Worm (Caenorhabditis elegans): Measurements from ENCODE around the gene unc-132.
A peak's percentile ranks its signal among the peaks of the same experiment; 100 is the strongest.

The unc-132 gene

ce11 chrV:3703888-3704287 is 17.0 kb downstream of the unc-132 start (continued):
- TF ChIP-seq aha-1 (tag) (no peak), php-3 (GFP tag; IDR thresholded peaks at IDR 0.05) (no peak), dmd-8 (GFP tag; IDR thresholded peaks at IDR 0.05) (0 out of 2 replicates have a peak, but pooled peaks have one; percentile 55), ceh-20 (GFP tag; IDR thresholded peaks at IDR 0.05) (no peak), mes-2 (tag; optimal IDR thresholded peaks at IDR 0.05; ENCODE audit: poor library complexity, severe bottlenecking) (peak; percentile 59), nhr-28 (tag; optimal IDR thresholded peaks at IDR 0.05) (peak; percentile 34), unc-39 (tag; optimal IDR thresholded peaks at IDR 0.05) (no peak), mdl-1 (tag; optimal IDR thresholded peaks at IDR 0.05) (peak; percentile 18 to 20), jun-1 (tag; optimal IDR thresholded peaks at IDR 0.05) (peak; percentile 14), duxl-1 (tag; optimal IDR thresholded peaks at IDR 0.05; ENCODE audit: poor library complexity) (peak; percentile 41), spr-1 (tag; optimal IDR thresholded peaks at IDR 0.05) (peak; percentile 37), spr-3 (GFP tag; optimal IDR thresholded peaks at IDR 0.05) (no peak), mep-1 (tag; optimal IDR thresholded peaks at IDR 0.05) (peak; percentile 70), hlh-30 (tag; optimal IDR thresholded peaks at IDR 0.05; ENCODE audit: insufficient read depth) (peak; percentile 76), unc-62 (GFP tag; optimal IDR thresholded peaks at IDR 0.05 in 1 of 2) (peak in 1 of 2 experiments; percentile 47), unc-62 (tag; optimal IDR thresholded peaks at IDR 0.05) (no peak), saeg-2 (GFP tag; IDR thresholded peaks at IDR 0.05) (no peak), F26F4.8 (GFP tag; conservative IDR thresholded peaks at IDR 0.05) (no peak), gei-8 (GFP tag; optimal IDR thresholded peaks at IDR 0.05) (no peak), egl-43 (GFP tag; IDR thresholded peaks at IDR 0.05) (peak; percentile 44; the same call in 1 of the 2 replicates), dpl-1 (GFP tag; optimal IDR thresholded peaks at IDR 0.05) (peak; percentile 48), dmd-6 (GFP tag; IDR thresholded peaks at IDR 0.05) (peak; percentile 62), R02D3.7 (tag; optimal IDR thresholded peaks at IDR 0.05) (no peak), lin-1 (GFP tag; IDR thresholded peaks at IDR 0.05) (no peak)

ce11 chrV:3704688-3705087 is 17.8 kb downstream of the unc-132 start, which contains the start of gene lin-40:
TSS of gene lin-40 (plus strand) at chrV:3704988.
- TF ChIP-seq nhr-102 (tag; optimal IDR thresholded peaks at IDR 0.05) = no peak
- no peak for TF ChIP-seq aly-2 (tag; optimal IDR thresholded peaks at IDR 0.05)
- TF ChIP-seq daf-8 (GFP tag; IDR thresholded peaks at IDR 0.05) = no peak
- TF ChIP-seq mxl-3 (GFP tag; optimal IDR thresholded peaks at IDR 0.05) = no peak
- TF ChIP-seq nhr-28 (tag; optimal IDR thresholded peaks at IDR 0.05) = no peak
- no peak for TF ChIP-seq nhr-42 (GFP tag; IDR thresholded peaks at IDR 0.05)
- TF ChIP-seq lim-7 (GFP tag; IDR thresholded peaks at IDR 0.05) = no peak

- no peak for TF ChIP-seq dpl-1 (GFP tag; optimal IDR thresholded peaks at IDR 0.05)
- TF ChIP-seq aha-1 (tag) = peak; percentile 70
- peak; percentile 83 for TF ChIP-seq set-16 (GFP tag; IDR thresholded peaks at IDR 0.05)
These were observed 19.3 kb downstream of the unc-132 start for ce11 chrV:3706167-3706566.

- TF ChIP-seq set-16 (GFP tag; IDR thresholded peaks at IDR 0.05) (peak; percentile 95), nhr-28 (tag; optimal IDR thresholded peaks at IDR 0.05) (no peak), saeg-2 (GFP tag; IDR thresholded peaks at IDR 0.05) (0 out of 2 replicates have a peak, but pooled peaks have one; percentile 11), D1046.2 (GFP tag; IDR thresholded peaks at IDR 0.05) (0 out of 2 replicates have a peak, but pooled peaks have one; percentile 15)
These were observed 20.0 kb downstream of the unc-132 start for ce11 chrV:3706893-3707292.

- TF ChIP-seq D1046.2 (GFP tag; IDR thresholded peaks at IDR 0.05) = 0 out of 2 replicates have a peak, but pooled peaks have one; percentile 23
These were observed 20.7 kb downstream of the unc-132 start for ce11 chrV:3707560-3707959.

- 0 out of 2 replicates have a peak, but pooled peaks have one; percentile 3 for TF ChIP-seq lin-38 (GFP tag; IDR thresholded peaks at IDR 0.05)
- TF ChIP-seq pha-4 (GFP tag; IDR thresholded peaks at IDR 0.05) = no peak
- TF ChIP-seq pha-4 (tag; optimal IDR thresholded peaks at IDR 0.05) = no peak
- TF ChIP-seq unc-62 (GFP tag; optimal IDR thresholded peaks at IDR 0.05 in 1 of 2) = peak in 1 of 2 experiments; percentile 91
- TF ChIP-seq unc-62 (tag; optimal IDR thresholded peaks at IDR 0.05) = no peak
These were observed 24.6 kb downstream of the unc-132 start for ce11 chrV:3711544-3711943.
